Fruit fly (Drosophila melanogaster): Measurements from ENCODE around the gene CG3222.

The CG3222 gene

DNA sequence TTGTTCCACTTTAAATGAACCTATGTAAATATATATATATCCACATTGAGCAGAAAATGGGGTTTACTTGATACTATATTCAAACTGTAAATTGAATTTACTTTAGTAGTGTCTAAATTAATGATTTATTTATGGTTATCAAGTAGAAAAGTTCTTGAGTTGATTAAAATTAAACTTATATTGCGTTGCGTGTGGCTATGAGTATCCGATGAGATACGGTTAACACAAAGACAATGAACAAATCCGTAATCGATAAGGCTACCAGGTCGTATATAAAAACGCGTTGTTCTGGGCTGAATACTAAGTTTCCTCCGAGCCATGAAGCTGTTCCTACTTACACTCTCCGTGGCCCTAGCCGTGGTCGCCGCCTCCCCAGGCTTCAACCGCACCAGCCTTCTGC, 40.2 kb downstream of the CG3222 start, which contains the start of gene CG18179:
Gene CG18179 (plus strand): TSS at position 301 of the 400 bp plus-strand sequence.
- no peak for TF ChIP-seq h (optimal IDR thresholded peaks at IDR 0.05)
- TF ChIP-seq psq (optimal IDR thresholded peaks at IDR 0.05) = no peak
- TF ChIP-seq insv (optimal IDR thresholded peaks at IDR 0.05) = no peak
- no peak for TF ChIP-seq ttk (optimal IDR thresholded peaks at IDR 0.05)
- no peak for TF ChIP-seq Myc (optimal IDR thresholded peaks at IDR 0.05)
- TF ChIP-seq Sin3A (optimal IDR thresholded peaks at IDR 0.05) = no peak

DNA sequence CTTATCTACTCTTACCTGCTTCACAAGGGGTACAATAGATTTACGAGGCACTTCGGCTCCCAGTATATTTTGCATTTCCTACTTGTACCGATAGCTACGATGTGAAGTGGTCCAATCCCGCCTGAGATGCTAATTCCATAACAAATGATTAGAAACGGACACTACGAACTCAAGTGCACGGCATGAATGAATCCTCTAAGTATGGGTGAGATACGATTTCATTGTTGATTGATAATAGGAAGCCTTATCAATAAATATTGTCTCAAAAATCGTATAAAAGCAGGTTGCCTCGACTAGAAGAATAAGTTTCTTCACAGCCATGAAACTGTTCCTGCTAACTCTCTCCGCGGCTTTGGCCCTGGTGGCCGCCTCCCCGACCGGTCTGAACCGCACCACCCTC, 41.9 kb downstream of the CG3222 start, which contains the start of gene CG18180:
Gene CG18180 (plus strand): TSS at position 301 of the 400 bp plus-strand sequence.
- no peak for TF ChIP-seq insv (optimal IDR thresholded peaks at IDR 0.05)
- no peak for TF ChIP-seq psq (optimal IDR thresholded peaks at IDR 0.05)
- no peak for TF ChIP-seq ttk (optimal IDR thresholded peaks at IDR 0.05)
- TF ChIP-seq Myc (optimal IDR thresholded peaks at IDR 0.05) = no peak
- no peak for TF ChIP-seq Sin3A (optimal IDR thresholded peaks at IDR 0.05)
- TF ChIP-seq h (optimal IDR thresholded peaks at IDR 0.05) = no peak

DNA sequence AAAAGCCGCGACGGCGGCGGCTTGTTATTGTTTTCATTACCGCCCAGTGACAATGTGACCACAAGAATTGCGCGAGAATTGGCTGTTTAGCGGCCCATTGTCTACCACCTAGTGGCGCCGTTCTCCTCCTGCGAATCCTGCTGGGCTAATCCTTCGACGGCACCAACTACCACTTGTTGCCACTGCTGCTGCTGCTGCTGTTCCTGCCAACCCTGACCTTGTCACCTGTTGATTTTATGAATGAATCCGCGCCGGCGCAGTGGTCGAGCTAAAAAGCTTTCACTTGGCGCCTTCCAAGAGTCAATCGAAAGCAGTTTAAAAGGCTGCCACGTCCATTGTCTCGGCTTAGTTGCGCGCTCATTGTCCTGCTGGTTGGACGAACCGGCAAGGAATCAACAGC, 45.0 kb downstream of the CG3222 start, which contains the start of gene CNMaR:
Gene CNMaR (plus strand): TSS at position 348 of the 400 bp plus-strand sequence.
- no peak for TF ChIP-seq psq (optimal IDR thresholded peaks at IDR 0.05)
- TF ChIP-seq h (optimal IDR thresholded peaks at IDR 0.05) = no peak
- no peak for TF ChIP-seq Myc (optimal IDR thresholded peaks at IDR 0.05)
- TF ChIP-seq Sin3A (optimal IDR thresholded peaks at IDR 0.05) = no peak
- TF ChIP-seq ttk (optimal IDR thresholded peaks at IDR 0.05) = no peak
- no peak for TF ChIP-seq insv (optimal IDR thresholded peaks at IDR 0.05)
